Worm (Caenorhabditis elegans) whole organism, L4/young adult: Measurements from ENCODE around the gene ssu-1.

Source experiments
- W03F9.2 ChIP-seq: fragments of 150-350 bp; optimal IDR thresholded peaks from 2 replicates; lab custom pipeline; 2014; ENCODE audit warnings: missing biosample characterization, missing genetic modification characterization
- dao-5 ChIP-seq: sonication (generic microtip); optimal IDR thresholded peaks from 2 replicates; lab custom pipeline; 2016; ENCODE audit warnings: missing genotype, missing genetic modification characterization, moderate library complexity, missing compliant biosample characterization
- him-1 ChIP-seq: sonication (generic microtip); optimal IDR thresholded peaks from 2 replicates; lab custom pipeline; 2016; ENCODE audit warnings: missing genotype, missing genetic modification reagents, missing genetic modification characterization, missing compliant biosample characterization

ce11 chrV:20105210-20105793 is 27.8 kb downstream of the ssu-1 start:
- TF ChIP-seq dao-5 (tag; lab: Kevin White, UChicago) (no peak), W03F9.2 (tag; lab: Kevin White, UChicago) (no peak), him-1 (tag; lab: Kevin White, UChicago) (no peak)
